Fruit fly (Drosophila melanogaster) whole organism, wandering third instar larva: ENCODE data around the gene mad2.

Experiments used
- CG9705 ChIP-seq: fragments of 200-800 bp; sonication (Bioruptor generic); optimal IDR thresholded peaks from 2 replicates; lab custom pipeline; 2018; ENCODE audit warnings: missing biosample characterization, mild to moderate bottlenecking, missing genetic modification characterization
- Hnf4 ChIP-seq: fragments of 200-800 bp; sonication (Bioruptor generic); optimal IDR thresholded peaks from 2 replicates; lab custom pipeline; 2016; ENCODE audit warnings: missing biosample characterization, mild to moderate bottlenecking, missing genetic modification characterization
- N ChIP-seq: fragments of >200 bp; optimal IDR thresholded peaks from 2 replicates; lab custom pipeline; 2018; ENCODE audit warnings: missing biosample characterization, missing external identifiers, missing genetic modification characterization
- OdsH ChIP-seq: fragments of 200-800 bp; sonication (Bioruptor generic); optimal IDR thresholded peaks from 2 replicates; lab custom pipeline; 2016; ENCODE audit warnings: missing biosample characterization, mild to moderate bottlenecking, missing genetic modification characterization
- Rel ChIP-seq, 2 experiments: fragments of 200-800 bp; sonication (Bioruptor generic) in 1 of 2; optimal IDR thresholded peaks; 2 replicates in 1 of 2; 3 replicates in 1 of 2; lab custom pipeline; 2016 to 2019; ENCODE audit warnings: mild to moderate bottlenecking in 2 of 2, missing biosample characterization in 2 of 2, missing genetic modification characterization in 2 of 2, moderate library complexity in 1 of 2
- Sp1 ChIP-seq: fragments of 200-800 bp; sonication (Bioruptor generic); optimal IDR thresholded peaks from 3 replicates; lab custom pipeline; 2019; ENCODE audit warnings: missing biosample characterization, mild to moderate bottlenecking, missing genetic modification characterization, moderate library complexity
- brk ChIP-seq: fragments of 200-800 bp; sonication (Bioruptor generic); optimal IDR thresholded peaks from 2 replicates; lab custom pipeline; 2016; ENCODE audit warnings: missing biosample characterization, mild to moderate bottlenecking, missing genetic modification characterization
- dl ChIP-seq, 2 experiments: fragments of 175-275, 200-275 bp in 1 of 2; fragments of 200-275 bp in 1 of 2; sonication (Bioruptor generic); optimal IDR thresholded peaks; lab custom pipeline; 2018; ENCODE audit warnings: mild to moderate bottlenecking in 2 of 2, missing biosample characterization in 2 of 2, missing genetic modification characterization in 2 of 2, moderate library complexity in 2 of 2; ENCODE audit not compliant: partially characterized antibody in 2 of 2, insufficient read depth in 1 of 2
- lola ChIP-seq: fragments of >200 bp; optimal IDR thresholded peaks from 2 replicates; lab custom pipeline; 2017; ENCODE audit warnings: missing biosample characterization, missing genetic modification characterization
- psq ChIP-seq: fragments of 200-800 bp; sonication (Bioruptor generic); optimal IDR thresholded peaks from 3 replicates; lab custom pipeline; 2017; ENCODE audit warnings: missing biosample characterization, mild to moderate bottlenecking, missing genetic modification characterization, moderate library complexity

DNA sequence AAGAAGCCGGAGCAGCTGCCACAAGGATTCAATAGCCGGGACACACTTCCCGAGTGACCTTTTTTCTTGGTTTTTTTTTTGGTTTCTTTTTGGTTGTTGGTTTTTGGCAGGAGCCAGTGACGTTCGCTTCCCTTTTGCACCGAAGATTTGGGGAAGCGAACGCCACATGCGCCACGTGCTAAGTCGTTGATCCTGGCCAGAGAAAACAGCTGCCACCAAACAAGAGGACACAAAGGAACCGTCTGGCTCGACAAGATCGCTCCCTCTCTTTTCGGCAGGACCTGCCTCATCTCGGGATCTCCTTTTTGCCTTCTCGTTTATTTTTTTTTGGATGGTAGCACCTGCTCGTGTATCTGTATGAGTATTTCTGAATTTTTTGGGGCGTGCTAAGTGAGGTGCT lies 46.1 kb upstream of the mad2 start:
- no peak for TF ChIP-seq OdsH (GFP tag; lab: Kevin White, UChicago)
- no peak for TF ChIP-seq psq (GFP tag; lab: Kevin White, UChicago)
- TF ChIP-seq Sp1 (GFP tag; lab: Kevin White, UChicago) = no peak
- TF ChIP-seq lola (GFP tag; lab: Kevin White, UChicago) = no peak
- no peak for TF ChIP-seq brk
- no peak for TF ChIP-seq Rel (GFP tag; optimal IDR thresholded peaks at IDR 0.05; lab: Kevin White, UChicago)
- TF ChIP-seq Rel (tag; optimal IDR thresholded peaks at IDR 0.05; lab: Kevin White, UChicago) = no peak
- TF ChIP-seq CG9705 (GFP tag; lab: Kevin White, UChicago) = no peak
- no peak for TF ChIP-seq Hnf4 (GFP tag; lab: Kevin White, UChicago)
- TF ChIP-seq N (GFP tag; lab: Kevin White, UChicago) = no peak
- no peak for TF ChIP-seq dl (GFP tag; optimal IDR thresholded peaks at IDR 0.05; lab: Kevin White, UChicago; ENCODE audit: insufficient read depth in 1 of 2, partially characterized antibody in 2 of 2)
